Worm (Caenorhabditis elegans): ENCODE data around the gene Y11D7A.10.

Gene Y11D7A.10

DNA sequence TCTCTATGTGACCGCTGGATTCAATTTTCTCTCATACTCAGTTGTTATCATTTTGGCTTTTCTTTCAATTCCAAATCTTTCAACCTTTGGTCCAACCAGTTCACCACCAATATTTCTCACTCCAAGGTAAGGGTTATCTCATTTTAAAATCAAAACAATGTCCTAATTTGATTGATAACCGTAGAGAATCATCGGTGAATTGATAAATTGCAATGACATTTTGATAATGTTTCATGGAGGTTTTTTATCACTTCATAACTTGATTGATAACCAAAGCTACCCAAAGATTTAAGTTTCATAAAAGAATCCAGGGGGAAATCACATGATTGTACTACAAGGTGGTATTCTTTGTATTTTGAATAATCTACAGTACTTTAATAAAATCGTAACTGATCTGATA is 20.4 kb downstream of the Y11D7A.10 start:
- TF ChIP-seq fos-1 (tag; optimal IDR thresholded peaks at IDR 0.05) (no peak), mdl-1 (tag; optimal IDR thresholded peaks at IDR 0.05) (no peak), elt-3 (tag; optimal IDR thresholded peaks at IDR 0.05) (no peak), ZK546.5 (tag; optimal IDR thresholded peaks at IDR 0.05) (no peak), elt-1 (tag; optimal IDR thresholded peaks at IDR 0.05) (no peak), nhr-237 (tag; optimal IDR thresholded peaks at IDR 0.05) (no peak), nhr-129 (tag; optimal IDR thresholded peaks at IDR 0.05) (no peak), sem-4 (tag; optimal IDR thresholded peaks at IDR 0.05) (no peak), blmp-1 (tag; optimal IDR thresholded peaks at IDR 0.05; ENCODE audit: insufficient read depth) (no peak), ztf-1 (GFP tag; conservative IDR thresholded peaks at IDR 0.05) (no peak), gmeb-1 (tag; optimal IDR thresholded peaks at IDR 0.05) (no peak), ztf-11 (tag; optimal IDR thresholded peaks at IDR 0.05) (no peak), R02D3.7 (tag; optimal IDR thresholded peaks at IDR 0.05) (no peak), F13H6.1 (tag; optimal IDR thresholded peaks at IDR 0.05) (no peak), mbf-1 (tag; optimal IDR thresholded peaks at IDR 0.05) (no peak), zag-1 (tag; optimal IDR thresholded peaks at IDR 0.05) (no peak), ztf-4 (tag; optimal IDR thresholded peaks at IDR 0.05) (no peak), unc-55 (GFP tag; optimal IDR thresholded peaks at IDR 0.05) (no peak)

- no peak for TF ChIP-seq nhr-11 (tag; optimal IDR thresholded peaks at IDR 0.05)
- TF ChIP-seq sma-9 (GFP tag; optimal IDR thresholded peaks at IDR 0.05): peak; percentile 43
- no peak for TF ChIP-seq sma-9 (tag; optimal IDR thresholded peaks at IDR 0.05)
- TF ChIP-seq mdl-1 (tag; optimal IDR thresholded peaks at IDR 0.05): no peak
- no peak for TF ChIP-seq skn-1 (tag; optimal IDR thresholded peaks at IDR 0.05)
These were observed 27.0 kb downstream of the Y11D7A.10 start, which contains the start of gene Y11D7A.3 for ce11 chrIV:9232421-9233141. TSS of gene Y11D7A.3 (plus strand) at chrIV:9233091.

DNA sequence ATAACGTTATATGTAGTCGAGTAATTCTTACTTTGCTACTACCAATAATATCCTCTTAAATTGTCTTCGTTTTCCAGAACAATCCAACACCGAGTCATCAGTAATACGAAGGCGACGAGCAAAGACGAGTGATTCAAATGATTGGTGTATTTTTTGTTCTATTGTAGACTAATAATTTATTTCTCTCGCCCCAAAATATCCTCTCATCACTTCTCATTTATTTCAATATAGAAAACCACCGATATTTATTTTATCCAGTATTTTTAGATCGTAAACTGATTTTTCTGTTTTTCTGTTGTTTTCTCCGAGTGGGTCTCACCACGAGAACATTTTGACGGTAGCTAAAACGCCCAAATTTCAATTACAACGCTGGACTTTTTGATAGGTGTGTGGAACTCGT is 31.9 kb downstream of the Y11D7A.10 start:
- TF ChIP-seq skn-1 (tag; optimal IDR thresholded peaks at IDR 0.05): no peak

- TF ChIP-seq sma-9 (GFP tag; optimal IDR thresholded peaks at IDR 0.05): no peak
- TF ChIP-seq sma-9 (tag; optimal IDR thresholded peaks at IDR 0.05): no peak
- TF ChIP-seq nhr-23 (tag; optimal IDR thresholded peaks at IDR 0.05): no peak
- TF ChIP-seq Y55F3AM.14 (GFP tag; optimal IDR thresholded peaks at IDR 0.05): no peak
- TF ChIP-seq dmd-4 (tag; optimal IDR thresholded peaks at IDR 0.05): no peak
- TF ChIP-seq mbf-1 (tag; optimal IDR thresholded peaks at IDR 0.05): no peak
- TF ChIP-seq nhr-10 (tag; optimal IDR thresholded peaks at IDR 0.05): no peak
These were observed 34.7 kb downstream of the Y11D7A.10 start, which contains the start of gene C46C2.3 for ce11 chrIV:9224825-9225224. TSS of gene C46C2.3 (plus strand) at chrIV:9225125.

- TF ChIP-seq blmp-1 (tag; optimal IDR thresholded peaks at IDR 0.05; ENCODE audit: insufficient read depth): no peak
- TF ChIP-seq alr-1 (tag; optimal IDR thresholded peaks at IDR 0.05): no peak
- TF ChIP-seq ama-1 (optimal IDR thresholded peaks at IDR 0.05): no peak
These were observed 41.2 kb downstream of the Y11D7A.10 start for ce11 chrIV:9218415-9218814.

DNA sequence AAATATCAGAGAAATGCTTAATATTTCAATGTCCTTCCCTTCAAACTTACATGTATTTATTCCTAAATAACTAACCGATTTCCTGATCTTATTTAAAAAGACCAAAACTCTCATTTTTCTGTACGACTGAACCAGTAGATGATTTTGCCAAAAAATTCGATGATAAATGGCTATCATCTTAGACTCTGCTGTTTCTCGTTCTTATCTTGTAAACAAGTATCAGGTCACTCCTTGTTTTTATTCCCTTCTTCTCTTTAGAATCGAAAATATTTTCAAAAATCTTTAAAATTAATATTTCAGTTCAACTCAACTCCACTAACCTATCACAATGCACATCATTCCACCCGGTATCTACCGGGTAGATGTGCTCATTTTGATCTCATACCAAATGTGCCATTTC is 42.1 kb downstream of the Y11D7A.10 start, which contains the start of gene C46C2.2:
Gene C46C2.2 (plus strand): TSS at position 301 of the 400 bp plus-strand sequence.
- TF ChIP-seq unc-62 (GFP tag; optimal IDR thresholded peaks at IDR 0.05) (no peak), skn-1 (tag; optimal IDR thresholded peaks at IDR 0.05) (no peak), elt-1 (tag; optimal IDR thresholded peaks at IDR 0.05) (no peak), crh-2 (tag; optimal IDR thresholded peaks at IDR 0.05) (no peak)

ce11 chrIV:9216956-9217355 is 42.6 kb downstream of the Y11D7A.10 start:
- TF ChIP-seq F13H6.1 (tag; optimal IDR thresholded peaks at IDR 0.05) (no peak), nhr-129 (tag; optimal IDR thresholded peaks at IDR 0.05) (peak; percentile 74), lsy-2 (tag; optimal IDR thresholded peaks at IDR 0.05) (no peak), fos-1 (tag; optimal IDR thresholded peaks at IDR 0.05) (peak; percentile 69), nhr-77 (tag; optimal IDR thresholded peaks at IDR 0.05) (no peak), unc-39 (tag; optimal IDR thresholded peaks at IDR 0.05) (no peak), mdl-1 (tag; optimal IDR thresholded peaks at IDR 0.05) (no peak), mbf-1 (tag; optimal IDR thresholded peaks at IDR 0.05) (no peak), sma-9 (GFP tag; optimal IDR thresholded peaks at IDR 0.05) (peak; percentile 36), sma-9 (tag; optimal IDR thresholded peaks at IDR 0.05) (no peak), gmeb-1 (tag; optimal IDR thresholded peaks at IDR 0.05) (no peak), unc-62 (GFP tag; optimal IDR thresholded peaks at IDR 0.05) (no peak), crh-2 (tag; optimal IDR thresholded peaks at IDR 0.05) (no peak), sma-3 (GFP tag; optimal IDR thresholded peaks at IDR 0.05) (no peak)

Data from whole organism, L2 larva.